Worm (Caenorhabditis elegans) whole organism, L3 larva: ENCODE data around the gene C25G6.4.

ENCODE experiments used
- ZK546.5 ChIP-seq: sonication (generic microtip); optimal IDR thresholded peaks from 2 replicates; lab custom pipeline; 2017; ENCODE audit warnings: missing biosample characterization, missing genetic modification characterization
- egl-27 ChIP-seq: sonication (generic microtip); optimal IDR thresholded peaks from 4 replicates; lab custom pipeline; 2017; ENCODE audit warnings: missing biosample characterization, missing genetic modification reagents, missing genetic modification characterization
- lsy-12 ChIP-seq: sonication (generic microtip); optimal IDR thresholded peaks from 2 replicates; lab custom pipeline; 2016; ENCODE audit warnings: mild to moderate bottlenecking, missing genetic modification characterization, missing compliant biosample characterization
- mdl-1 ChIP-seq: fragments of 150-350 bp; optimal IDR thresholded peaks from 2 replicates; lab custom pipeline; 2014; ENCODE audit warnings: missing biosample characterization, missing genetic modification characterization
- pha-4 ChIP-seq: fragments of 150-350 bp; optimal IDR thresholded peaks from 2 replicates; lab custom pipeline; 2014; ENCODE audit warnings: missing biosample characterization, missing genetic modification reagents, missing genetic modification characterization
- pqm-1 ChIP-seq: fragments of 150-350 bp; optimal IDR thresholded peaks from 2 replicates; lab custom pipeline; 2017; ENCODE audit warnings: missing biosample characterization, missing genetic modification characterization, inconsistent platforms
- ztf-11 ChIP-seq: fragments of 150-350 bp; optimal IDR thresholded peaks from 2 replicates; lab custom pipeline; 2014; ENCODE audit warnings: missing biosample characterization, missing genetic modification characterization

- TF ChIP-seq egl-27 (tag; lab: Kevin White, UChicago) = no peak
- no peak for TF ChIP-seq lsy-12 (tag; lab: Kevin White, UChicago)
- no peak for TF ChIP-seq pqm-1 (tag; lab: Kevin White, UChicago)
- TF ChIP-seq mdl-1 (tag; lab: Kevin White, UChicago) = no peak
- no peak for TF ChIP-seq ZK546.5 (tag; lab: Kevin White, UChicago)
- TF ChIP-seq pha-4 (tag; lab: Kevin White, UChicago) = no peak
- no peak for TF ChIP-seq ztf-11 (tag; lab: Kevin White, UChicago)
Measured at ce11 chrX:1292894-1293293, 43.3 kb upstream of the C25G6.4 start.
